Worm (Caenorhabditis elegans) whole organism, L2 larva: ENCODE results near the gene str-233.
A peak's percentile ranks its signal among the peaks of the same experiment; 100 is the strongest.
"Not testable (repeated sequence)": the region's sequence is repeated elsewhere in the genome, so short reads cannot be mapped to it uniquely, and the experiment has no call there.

Source experiments
- F13H6.1 ChIP-seq: sonication (generic microtip); optimal IDR thresholded peaks from 2 replicates; lab custom pipeline; 2016; ENCODE audit warnings: missing genetic modification characterization, missing compliant biosample characterization
- ama-1 ChIP-seq: fragments of 150-350 bp; optimal IDR thresholded peaks from 2 replicates; lab custom pipeline; 2018; ENCODE audit warnings: inconsistent platforms
- crh-2 ChIP-seq: sonication (generic microtip); optimal IDR thresholded peaks from 2 replicates; lab custom pipeline; 2017; ENCODE audit warnings: missing biosample characterization, missing genetic modification characterization
- nhr-11 ChIP-seq: fragments of 150-350 bp; optimal IDR thresholded peaks from 2 replicates; lab custom pipeline; 2014; ENCODE audit warnings: missing biosample characterization, missing genetic modification characterization
- nhr-12 ChIP-seq: fragments of 150-350 bp; optimal IDR thresholded peaks from 2 replicates; lab custom pipeline; 2014; ENCODE audit warnings: missing biosample characterization, missing genetic modification characterization
- nhr-129 ChIP-seq: fragments of 150-350 bp; optimal IDR thresholded peaks from 2 replicates; lab custom pipeline; 2014; ENCODE audit warnings: missing biosample characterization, missing genetic modification characterization
- nhr-237 ChIP-seq: fragments of 150-350 bp; optimal IDR thresholded peaks from 2 replicates; lab custom pipeline; 2014; ENCODE audit warnings: missing biosample characterization, missing genetic modification characterization
- nhr-25 ChIP-seq: fragments of 150-350 bp; sonication (generic microtip); optimal IDR thresholded peaks from 3 replicates; lab custom pipeline; 2014; ENCODE audit warnings: missing biosample characterization, missing genetic modification characterization
- skn-1 ChIP-seq: sonication (generic microtip); optimal IDR thresholded peaks from 2 replicates; lab custom pipeline; 2017; ENCODE audit warnings: missing biosample characterization, missing genetic modification characterization
- sma-3 ChIP-seq: sonication (generic microtip); optimal IDR thresholded peaks from 2 replicates; lab custom pipeline; 2016; ENCODE audit warnings: missing genetic modification reagents, missing genetic modification characterization, missing compliant biosample characterization
- snpc-4 ChIP-seq: fragments of 150-350 bp; optimal IDR thresholded peaks from 2 replicates; lab custom pipeline; 2014; ENCODE audit warnings: missing biosample characterization, missing genetic modification characterization

DNA sequence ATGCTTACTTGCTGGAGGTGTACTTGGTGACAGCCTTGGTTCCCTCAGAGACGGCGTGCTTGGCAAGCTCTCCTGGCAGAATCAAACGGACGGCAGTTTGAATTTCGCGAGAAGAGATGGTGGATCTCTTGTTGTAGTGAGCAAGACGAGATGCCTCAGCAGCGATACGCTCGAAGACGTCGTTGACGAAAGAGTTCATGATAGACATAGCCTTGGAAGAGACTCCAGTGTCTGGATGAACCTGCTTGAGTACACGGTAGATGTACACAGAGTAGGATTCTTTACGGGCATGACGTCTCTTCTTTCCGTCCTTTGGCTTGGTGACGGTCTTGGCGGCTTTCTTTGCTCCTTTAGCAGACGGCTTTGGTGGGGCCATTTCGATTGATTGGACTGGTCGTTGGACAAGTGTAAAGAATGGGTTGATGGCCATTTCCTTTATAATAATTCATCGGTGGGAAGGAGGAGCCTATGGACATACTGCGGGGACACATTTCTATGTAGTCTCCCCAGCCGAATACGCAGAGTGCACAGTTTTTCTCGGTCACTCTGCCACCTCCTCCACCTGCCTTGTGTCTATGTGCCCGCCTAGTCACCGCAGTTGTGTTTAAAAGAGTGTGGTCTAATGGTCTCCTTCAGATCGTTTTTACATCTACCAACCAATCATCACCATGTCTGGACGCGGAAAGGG, 30.8 kb upstream of the str-233 start, which contains the start of the genes his-4 and his-3:
- TF ChIP-seq ama-1 (lab: Kevin White, UChicago); snpc-4 (tag; lab: Kevin White, UChicago); nhr-11 (tag; lab: Kevin White, UChicago); skn-1; nhr-237; crh-2 (tag; lab: Kevin White, UChicago); nhr-12 (tag; lab: Kevin White, UChicago): not testable (repeated sequence)
- TF ChIP-seq F13H6.1 (tag; lab: Kevin White, UChicago) (peak; percentile 27), nhr-129 (tag; lab: Kevin White, UChicago) (peak; percentile 27), nhr-25 (tag; lab: Kevin White, UChicago) (peak; percentile 85), sma-3 (GFP tag; lab: Kevin White, UChicago) (peak; percentile 39)
